Fruit fly (Drosophila melanogaster) Kc167 (cell line): Measurements from ENCODE around the gene PH4alphaMP.

Experiments
- insv ChIP-seq: fragments of >200 bp; optimal IDR thresholded peaks from 3 replicates; lab custom pipeline; 2018; ENCODE audit warnings: missing external identifiers
- psq ChIP-seq: fragments of >200 bp; optimal IDR thresholded peaks from 2 replicates; lab custom pipeline; 2017; ENCODE audit warnings: missing external identifiers

DNA sequence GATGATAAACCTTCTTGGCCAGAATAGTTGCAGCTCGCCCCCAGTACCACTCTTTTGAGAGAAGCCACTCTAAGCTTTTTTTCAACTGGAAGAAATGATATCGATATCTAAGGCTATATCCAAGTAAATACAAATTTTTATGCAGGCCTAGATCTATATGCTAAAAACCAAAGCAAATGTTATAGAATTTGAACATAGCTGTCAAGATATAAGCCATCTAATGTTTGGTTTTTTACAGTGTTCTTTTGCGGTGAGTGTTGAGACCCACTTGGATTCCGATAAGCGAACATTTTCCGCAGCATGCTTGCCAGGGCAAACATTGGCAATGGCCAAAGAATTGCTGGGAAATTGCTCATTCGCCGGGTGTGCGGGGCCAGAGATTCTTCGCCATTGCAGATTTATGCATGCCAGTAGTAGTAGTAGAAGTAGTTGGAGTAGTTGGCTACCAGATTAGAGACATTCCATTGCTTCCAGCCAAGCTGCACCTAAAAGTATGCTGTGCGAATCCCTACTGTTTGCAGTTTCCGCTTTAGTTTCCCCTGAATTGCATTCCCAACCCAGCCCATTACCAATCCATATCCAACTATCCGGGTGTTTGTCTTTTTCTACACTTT lies 32.8 kb upstream of the PH4alphaMP start:
- no peak for TF ChIP-seq psq (lab: Kevin White, UChicago)
- TF ChIP-seq insv (lab: Kevin White, UChicago), result no peak
